Worm (Caenorhabditis elegans) whole organism, young adult: Measurements from ENCODE around the gene lec-8.

ENCODE experiments used
- B0019.2 ChIP-seq: fragments of 200-800 bp; sonication (Bioruptor generic); conservative IDR thresholded peaks from 2 replicates; pipeline ENCODE4 v1.3.6; 2022; ENCODE audit warnings: missing genetic modification reagents, missing genetic modification characterization, missing compliant biosample characterization
- D2030.7 ChIP-seq: fragments of 200-800 bp; sonication (Bioruptor generic); IDR thresholded peaks from 2 replicates; pipeline ENCODE4 v1.3.6; 2022; ENCODE audit warnings: missing genetic modification reagents, missing genetic modification characterization, missing compliant biosample characterization
- F10E7.11 ChIP-seq: sonication (generic microtip); optimal IDR thresholded peaks from 2 replicates; lab custom pipeline; 2017; ENCODE audit warnings: mild to moderate bottlenecking, missing genetic modification characterization, moderate library complexity, missing compliant biosample characterization
- F22D6.2 ChIP-seq: sonication (generic microtip); optimal IDR thresholded peaks from 2 replicates; lab custom pipeline; 2016; ENCODE audit warnings: mild to moderate bottlenecking, missing genetic modification characterization, missing compliant biosample characterization
- F55B11.4 ChIP-seq: sonication (generic microtip); optimal IDR thresholded peaks from 2 replicates; lab custom pipeline; 2016; ENCODE audit warnings: missing compliant biosample characterization, missing genetic modification characterization, borderline replicate concordance; ENCODE audit not compliant: insufficient read depth
- T26A5.8 ChIP-seq: sonication (generic microtip); optimal IDR thresholded peaks from 2 replicates; lab custom pipeline; 2016; ENCODE audit warnings: missing genetic modification characterization, missing compliant biosample characterization
- Y67H2A.10 ChIP-seq: fragments of 200-800 bp; sonication (Bioruptor generic); conservative IDR thresholded peaks from 2 replicates; pipeline ENCODE4 v1.3.6; 2022; ENCODE audit warnings: missing genetic modification reagents, missing genetic modification characterization, missing compliant biosample characterization
- Y95B8A.8 ChIP-seq: fragments of 200-800 bp; sonication (Bioruptor generic); IDR thresholded peaks from 2 replicates; pipeline ENCODE4 v1.3.6; 2022; ENCODE audit warnings: missing genetic modification reagents, missing genetic modification characterization, missing compliant biosample characterization
- ama-1 ChIP-seq, 3 experiments: fragments of 150-350 bp in 1 of 3; sonication (generic microtip) in 2 of 3; optimal IDR thresholded peaks; 2 replicates each; lab custom pipeline; 2014 to 2018; ENCODE audit warnings: missing biosample characterization in 2 of 3, missing genetic modification characterization in 2 of 3, missing genetic modification reagents in 2 of 3
- aptf-2 ChIP-seq: fragments of 200-800 bp; sonication (Bioruptor generic); conservative IDR thresholded peaks from 2 replicates; pipeline ENCODE4 v1.3.6; 2022; ENCODE audit warnings: missing genetic modification reagents, missing genetic modification characterization, missing compliant biosample characterization
- aptf-3 ChIP-seq: fragments of 200-800 bp; sonication (Bioruptor generic); IDR thresholded peaks from 2 replicates; pipeline ENCODE4 v1.3.6; 2022; ENCODE audit warnings: missing genetic modification characterization, missing compliant biosample characterization
- attf-3 ChIP-seq: fragments of 200-800 bp; sonication (Bioruptor generic); conservative IDR thresholded peaks from 2 replicates; pipeline ENCODE4 v1.3.6; 2022; ENCODE audit warnings: missing genetic modification reagents, missing genetic modification characterization, missing compliant biosample characterization
- bed-1 ChIP-seq: fragments of 200-800 bp; sonication (Bioruptor generic); IDR thresholded peaks from 2 replicates; pipeline ENCODE4 v1.3.6; 2022; ENCODE audit warnings: missing genetic modification reagents, missing genetic modification characterization, missing compliant biosample characterization
- cebp-1 ChIP-seq, 2 experiments: fragments of 200-800 bp in 1 of 2; sonication (Bioruptor generic) in 1 of 2; sonication (generic microtip) in 1 of 2; IDR thresholded peaks in 1 of 2; optimal IDR thresholded peaks in 1 of 2; 2 replicates each; pipeline versions ENCODE4 v1.3.6 to Lab custom; 2017 to 2022; ENCODE audit warnings: missing compliant biosample characterization in 2 of 2, missing genetic modification characterization in 2 of 2, mild to moderate bottlenecking in 1 of 2, missing genetic modification reagents in 1 of 2, moderate library complexity in 1 of 2
- cebp-2 ChIP-seq: fragments of 200-800 bp; sonication (Bioruptor generic); IDR thresholded peaks from 2 replicates; pipeline ENCODE4 v1.3.6; 2022; ENCODE audit warnings: missing genetic modification characterization, missing compliant biosample characterization
- ceh-58 ChIP-seq: fragments of 200-800 bp; sonication (Bioruptor generic); IDR thresholded peaks from 2 replicates; pipeline ENCODE4 v1.3.6; 2022; ENCODE audit warnings: missing genetic modification characterization, missing compliant biosample characterization
- chd-7 ChIP-seq: sonication (generic microtip); optimal IDR thresholded peaks from 2 replicates; lab custom pipeline; 2016; ENCODE audit warnings: mild to moderate bottlenecking, missing genetic modification characterization, moderate library complexity, missing compliant biosample characterization
- die-1 ChIP-seq: sonication (generic microtip); optimal IDR thresholded peaks from 2 replicates; lab custom pipeline; 2016; ENCODE audit warnings: missing genotype, mild to moderate bottlenecking, missing genetic modification characterization, missing compliant biosample characterization
- dox-1 ChIP-seq: fragments of 200-800 bp; sonication (Bioruptor generic); IDR thresholded peaks from 2 replicates; pipeline ENCODE4 v1.3.6; 2022; ENCODE audit warnings: missing genetic modification reagents, missing genetic modification characterization, missing compliant biosample characterization
- egl-44 ChIP-seq: fragments of 200-800 bp; sonication (Bioruptor generic); IDR thresholded peaks from 2 replicates; pipeline ENCODE4 v1.3.6; 2022; ENCODE audit warnings: missing genetic modification reagents, missing genetic modification characterization, missing compliant biosample characterization
- egrh-3 ChIP-seq: fragments of 200-800 bp; sonication (Bioruptor generic); IDR thresholded peaks from 2 replicates; pipeline ENCODE4 v1.3.6; 2022; ENCODE audit warnings: missing genetic modification reagents, missing genetic modification characterization, missing compliant biosample characterization
- ets-4 ChIP-seq: fragments of 200-800 bp; sonication (Bioruptor generic); optimal IDR thresholded peaks from 2 replicates; lab custom pipeline; 2018; ENCODE audit warnings: mild to moderate bottlenecking, missing genetic modification characterization, missing compliant biosample characterization
- fkh-3 ChIP-seq: sonication (generic microtip); optimal IDR thresholded peaks from 2 replicates; lab custom pipeline; 2016; ENCODE audit warnings: mild to moderate bottlenecking, missing genetic modification characterization, missing compliant biosample characterization
- him-1 ChIP-seq: sonication (generic microtip); optimal IDR thresholded peaks from 2 replicates; lab custom pipeline; 2016; ENCODE audit warnings: missing genotype, missing genetic modification reagents, missing genetic modification characterization, missing compliant biosample characterization
- hlh-26 ChIP-seq: fragments of 200-800 bp; sonication (Bioruptor generic); conservative IDR thresholded peaks from 2 replicates; pipeline ENCODE4 v1.3.6; 2022; ENCODE audit warnings: missing genetic modification reagents, missing genetic modification characterization, missing compliant biosample characterization
- hmg-1.2 ChIP-seq: fragments of 200-800 bp; sonication (Bioruptor generic); IDR thresholded peaks from 2 replicates; pipeline ENCODE4 v1.3.6; 2022; ENCODE audit warnings: missing genetic modification reagents, missing genetic modification characterization, missing compliant biosample characterization
- hsf-1 ChIP-seq: fragments of 200-800 bp; sonication (Bioruptor generic); IDR thresholded peaks from 2 replicates; pipeline ENCODE4 v1.3.6; 2022; ENCODE audit warnings: missing genetic modification reagents, missing genetic modification characterization, missing compliant biosample characterization
- let-526 ChIP-seq: fragments of 200-800 bp; sonication (Bioruptor generic); IDR thresholded peaks from 2 replicates; pipeline ENCODE4 v1.3.6; 2022; ENCODE audit warnings: missing genetic modification reagents, missing genetic modification characterization, missing compliant biosample characterization
- lin-35 ChIP-seq, 3 experiments: fragments of 150-350 bp in 2 of 3; sonication (generic microtip) in 1 of 3; optimal IDR thresholded peaks; 2 replicates each; lab custom pipeline; 2014 to 2018; ENCODE audit warnings: missing biosample characterization in 3 of 3, missing genetic modification characterization in 3 of 3, missing genetic modification reagents in 3 of 3
- madf-10 ChIP-seq: sonication (generic microtip); optimal IDR thresholded peaks from 2 replicates; lab custom pipeline; 2016; ENCODE audit warnings: mild to moderate bottlenecking, missing genetic modification characterization, missing compliant biosample characterization
- madf-8 ChIP-seq: fragments of 200-800 bp; sonication (Bioruptor generic); conservative IDR thresholded peaks from 2 replicates; pipeline ENCODE4 v1.3.6; 2022; ENCODE audit warnings: missing genetic modification reagents, missing genetic modification characterization, missing compliant biosample characterization
- nfyb-1 ChIP-seq: fragments of 200-800 bp; sonication (Bioruptor generic); IDR thresholded peaks from 2 replicates; pipeline ENCODE4 v1.3.6; 2022; ENCODE audit warnings: missing genetic modification reagents, missing genetic modification characterization, missing compliant biosample characterization
- nhr-80 ChIP-seq: sonication (generic microtip); optimal IDR thresholded peaks from 2 replicates; lab custom pipeline; 2016; ENCODE audit warnings: missing genetic modification characterization, missing compliant biosample characterization
- rpc-1 ChIP-seq, 2 experiments: fragments of 150-350 bp in 1 of 2; sonication (generic microtip) in 1 of 2; optimal IDR thresholded peaks; 2 replicates each; lab custom pipeline; 2014 to 2018; ENCODE audit warnings: missing biosample characterization in 1 of 2, missing genetic modification characterization in 1 of 2, missing genetic modification reagents in 1 of 2, missing genotype in 1 of 2
- sdz-38 ChIP-seq: sonication (generic microtip); optimal IDR thresholded peaks from 2 replicates; lab custom pipeline; 2016; ENCODE audit warnings: missing genotype, missing genetic modification characterization, missing compliant biosample characterization
- snpc-1.1 ChIP-seq: sonication (generic microtip); optimal IDR thresholded peaks from 2 replicates; lab custom pipeline; 2017; ENCODE audit warnings: missing genetic modification characterization, mild to moderate bottlenecking, missing compliant biosample characterization, antibody characterized with exemption, moderate library complexity, missing genotype, missing genetic modification reagents; ENCODE audit not compliant: insufficient read depth
- snpc-1.3 ChIP-seq: sonication (generic microtip); optimal IDR thresholded peaks from 2 replicates; lab custom pipeline; 2017; ENCODE audit warnings: missing genetic modification characterization, mild to moderate bottlenecking, missing compliant biosample characterization, antibody characterized with exemption, moderate library complexity, missing genotype, missing genetic modification reagents; ENCODE audit not compliant: insufficient read depth
- snpc-3.4 ChIP-seq: sonication (generic microtip); optimal IDR thresholded peaks from 2 replicates; lab custom pipeline; 2017; ENCODE audit warnings: missing genetic modification characterization, mild to moderate bottlenecking, missing compliant biosample characterization, antibody characterized with exemption, moderate library complexity, missing genotype, missing genetic modification reagents
- somi-1 ChIP-seq: fragments of 200-800 bp; sonication (Bioruptor generic); optimal IDR thresholded peaks from 2 replicates; lab custom pipeline; 2018; ENCODE audit warnings: mild to moderate bottlenecking, missing genetic modification characterization, missing compliant biosample characterization
- tbp1 ChIP-seq: fragments of 200-800 bp; sonication (Bioruptor generic); optimal IDR thresholded peaks from 2 replicates; lab custom pipeline; 2018; ENCODE audit warnings: mild to moderate bottlenecking, missing genetic modification characterization, missing compliant biosample characterization
- tlf-1 ChIP-seq: fragments of 200-800 bp; sonication (Bioruptor generic); optimal IDR thresholded peaks from 2 replicates; lab custom pipeline; 2018; ENCODE audit warnings: mild to moderate bottlenecking, missing genetic modification characterization, missing compliant biosample characterization
- xnd-1 ChIP-seq: sonication (generic microtip); optimal IDR thresholded peaks from 2 replicates; lab custom pipeline; 2016; ENCODE audit warnings: missing genotype, missing genetic modification reagents, missing genetic modification characterization, missing compliant biosample characterization
- ztf-25 ChIP-seq: fragments of 200-800 bp; sonication (Bioruptor generic); IDR thresholded peaks from 2 replicates; pipeline ENCODE4 v1.3.6; 2022; ENCODE audit warnings: missing genetic modification reagents, missing genetic modification characterization, missing compliant biosample characterization
- ztf-28 ChIP-seq: fragments of 200-800 bp; sonication (Bioruptor generic); IDR thresholded peaks from 2 replicates; pipeline ENCODE4 v1.3.6; 2022; ENCODE audit warnings: missing genetic modification reagents, missing genetic modification characterization, missing compliant biosample characterization

The lec-8 gene

ce11 chrX:9882112-9882511 lies 31.7 kb downstream of the lec-8 start, which contains the start of gene glo-1:
TSS of gene glo-1 (minus strand) at chrX:9882212.
- TF ChIP-seq cebp-1 (GFP tag; IDR thresholded peaks at IDR 0.05; lab: Robert Waterston, UW) (no peak), cebp-1 (tag; optimal IDR thresholded peaks at IDR 0.05; lab: Kevin White, UChicago) (no peak), madf-10 (tag; lab: Kevin White, UChicago) (no peak), cebp-2 (GFP tag; lab: Robert Waterston, UW) (no peak), chd-7 (tag; lab: Kevin White, UChicago) (no peak), F55B11.4 (tag; lab: Kevin White, UChicago) (no peak), die-1 (tag; lab: Kevin White, UChicago) (no peak), bed-1 (GFP tag; lab: Robert Waterston, UW) (no peak), snpc-1.3 (tag; lab: Kevin White, UChicago) (no peak), egrh-3 (GFP tag; lab: Robert Waterston, UW) (no peak), egl-44 (GFP tag; lab: Robert Waterston, UW) (no peak), xnd-1 (tag; lab: Kevin White, UChicago) (no peak), tlf-1 (GFP tag; lab: Kevin White, UChicago) (no peak), dox-1 (GFP tag; lab: Robert Waterston, UW) (no peak), ets-4 (no peak), ceh-58 (GFP tag; lab: Robert Waterston, UW) (no peak), aptf-3 (no peak), somi-1 (GFP tag; lab: Kevin White, UChicago) (no peak), lin-35 (GFP tag; optimal IDR thresholded peaks at IDR 0.05; lab: Kevin White, UChicago) (no peak), ztf-28 (no peak)

- no peak for TF ChIP-seq F10E7.11
- no peak for TF ChIP-seq nfyb-1 (GFP tag; lab: Robert Waterston, UW)
- TF ChIP-seq nhr-80 (tag; lab: Kevin White, UChicago), result peak; percentile 68
- TF ChIP-seq snpc-1.1 (tag; lab: Kevin White, UChicago), result no peak
Observed at ce11 chrX:9882572-9882971, 32.2 kb downstream of the lec-8 start.

ce11 chrX:9883837-9884324 lies 33.5 kb downstream of the lec-8 start, which contains the start of gene mrp-4:
TSS of gene mrp-4 (plus strand) at chrX:9884274.
- TF ChIP-seq sdz-38 (tag; lab: Kevin White, UChicago) (no peak), T26A5.8 (tag; lab: Kevin White, UChicago) (no peak), hsf-1 (GFP tag; lab: Robert Waterston, UW) (peak; percentile 63), xnd-1 (tag; lab: Kevin White, UChicago) (peak; percentile 19), fkh-3 (tag; lab: Kevin White, UChicago) (no peak), hmg-1.2 (peak; percentile 82), ztf-25 (GFP tag; lab: Robert Waterston, UW) (no peak), Y95B8A.8 (GFP tag; lab: Robert Waterston, UW) (0 out of 2 replicates have a peak, but pooled peaks have one; percentile 10), hlh-26 (GFP tag; lab: Robert Waterston, UW) (no peak), nfyb-1 (GFP tag; lab: Robert Waterston, UW) (no peak), F22D6.2 (tag; lab: Kevin White, UChicago) (no peak), tbp1 (GFP tag; lab: Kevin White, UChicago) (no peak), aptf-2 (GFP tag; lab: Robert Waterston, UW) (peak; percentile 100), him-1 (tag; lab: Kevin White, UChicago) (no peak), tlf-1 (GFP tag; lab: Kevin White, UChicago) (no peak), snpc-3.4 (tag; lab: Kevin White, UChicago) (no peak), madf-8 (GFP tag; lab: Robert Waterston, UW) (peak; percentile 41), D2030.7 (peak; percentile 60), ama-1 (optimal IDR thresholded peaks at IDR 0.05; lab: Kevin White, UChicago) (no peak), ama-1 (GFP tag; optimal IDR thresholded peaks at IDR 0.05; lab: Kevin White, UChicago) (no peak), rpc-1 (optimal IDR thresholded peaks at IDR 0.05; lab: Kevin White, UChicago) (no peak), rpc-1 (tag; optimal IDR thresholded peaks at IDR 0.05; lab: Kevin White, UChicago) (no peak), Y67H2A.10 (GFP tag; lab: Robert Waterston, UW) (no peak), egl-44 (GFP tag; lab: Robert Waterston, UW) (no peak), B0019.2 (no peak), attf-3 (GFP tag; lab: Robert Waterston, UW) (no peak), let-526 (GFP tag; lab: Robert Waterston, UW) (no peak)
